Fruit fly (Drosophila melanogaster) whole organism, prepupa: ENCODE results near the gene ND-B17.

Experiments
- CG3032 ChIP-seq: fragments of 200-800 bp; optimal IDR thresholded peaks from 2 replicates; lab custom pipeline; 2019; ENCODE audit warnings: missing biosample characterization, mild to moderate bottlenecking, missing genetic modification characterization, moderate library complexity
- CG34406 ChIP-seq: fragments of 200-800 bp; sonication (Bioruptor generic); optimal IDR thresholded peaks from 3 replicates; lab custom pipeline; 2016; ENCODE audit warnings: missing biosample characterization, missing genetic modification characterization
- CG6792 ChIP-seq: fragments of 200-800 bp; sonication (Bioruptor generic); optimal IDR thresholded peaks from 3 replicates; lab custom pipeline; 2016; ENCODE audit warnings: missing biosample characterization, missing genetic modification characterization
- Eip93F ChIP-seq: fragments of 200-800 bp; sonication (Bioruptor generic); optimal IDR thresholded peaks from 2 replicates; lab custom pipeline; 2016; ENCODE audit warnings: missing biosample characterization, mild to moderate bottlenecking, missing genetic modification characterization
- dac ChIP-seq: fragments of 200-800 bp; sonication (Bioruptor generic); optimal IDR thresholded peaks from 2 replicates; lab custom pipeline; 2017; ENCODE audit warnings: missing biosample characterization, mild to moderate bottlenecking, missing genetic modification characterization
- esn ChIP-seq: fragments of 200-800 bp; sonication (Bioruptor generic); optimal IDR thresholded peaks from 2 replicates; lab custom pipeline; 2016; ENCODE audit warnings: missing biosample characterization, mild to moderate bottlenecking, missing genetic modification characterization, moderate library complexity
- fkh ChIP-seq: fragments of 200-800 bp; sonication (Bioruptor generic); optimal IDR thresholded peaks from 3 replicates; lab custom pipeline; 2017; ENCODE audit warnings: missing biosample characterization, mild to moderate bottlenecking, missing genetic modification characterization, moderate library complexity
- pdm3 ChIP-seq: fragments of 200-800 bp; sonication (Bioruptor generic); optimal IDR thresholded peaks from 3 replicates; lab custom pipeline; 2016; ENCODE audit warnings: missing biosample characterization, missing genetic modification characterization
- spab ChIP-seq: fragments of 200-800 bp; sonication (Bioruptor generic); optimal IDR thresholded peaks from 2 replicates; lab custom pipeline; 2017; ENCODE audit warnings: missing biosample characterization, mild to moderate bottlenecking, missing genetic modification characterization, missing genetic modification reagents
- vri ChIP-seq: fragments of 200-800 bp; sonication (Bioruptor generic); optimal IDR thresholded peaks from 3 replicates; lab custom pipeline; 2016; ENCODE audit warnings: missing biosample characterization, mild to moderate bottlenecking, missing genetic modification characterization

DNA sequence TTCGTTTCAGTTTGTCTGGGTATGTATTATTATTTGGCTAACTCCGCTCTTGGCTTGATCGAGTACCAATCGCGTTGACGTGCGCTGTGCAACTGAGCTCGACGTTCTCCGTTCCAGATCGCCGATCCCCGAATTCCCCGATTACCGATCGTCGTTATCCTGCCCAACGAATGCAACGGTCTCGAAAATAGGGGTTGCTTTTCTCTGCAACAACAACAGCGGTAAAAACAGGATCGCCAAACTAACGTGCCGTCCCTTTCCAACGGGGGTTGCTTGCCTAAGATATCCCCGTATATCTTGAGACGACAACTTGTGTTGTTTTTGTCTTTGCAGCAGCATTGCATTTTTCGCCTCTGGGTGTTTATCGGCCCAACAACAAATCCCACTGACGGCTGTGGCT is 19.2 kb downstream of the ND-B17 start:
- TF ChIP-seq CG3032 (tag; lab: Kevin White, UChicago) (no peak), vri (GFP tag; lab: Kevin White, UChicago) (no peak), CG6792 (GFP tag; lab: Kevin White, UChicago) (no peak), CG34406 (GFP tag; lab: Kevin White, UChicago) (no peak), spab (GFP tag; lab: Kevin White, UChicago) (no peak), pdm3 (GFP tag; lab: Kevin White, UChicago) (no peak), fkh (GFP tag; lab: Kevin White, UChicago) (no peak), Eip93F (GFP tag; lab: Kevin White, UChicago) (no peak), dac (GFP tag; lab: Kevin White, UChicago) (no peak), esn (no peak)
